Fruit fly (Drosophila melanogaster) whole organism, embryonic: ENCODE results near the gene Tfb4.
A peak's percentile ranks its signal among the peaks of the same experiment; 100 is the strongest.

Experiments used
- ATbp ChIP-seq: fragments of 200-800 bp; sonication (Bioruptor generic); optimal IDR thresholded peaks from 2 replicates; lab custom pipeline; 2017; ENCODE audit warnings: missing biosample characterization, mild to moderate bottlenecking, missing genetic modification characterization, missing genetic modification reagents
- BEAF-32 ChIP-seq: fragments of 200-800 bp; sonication (Bioruptor generic); optimal IDR thresholded peaks from 3 replicates; lab custom pipeline; 2017; ENCODE audit warnings: missing biosample characterization, missing genetic modification characterization, mild to moderate bottlenecking, moderate library complexity, missing genetic modification reagents
- C15 ChIP-seq: fragments of 200-800 bp; sonication (Bioruptor generic); IDR thresholded peaks from 3 replicates; pipeline ENCODE4 v1.3.6; 2022; ENCODE audit warnings: missing biosample characterization, missing genetic modification characterization
- CG1024 ChIP-seq: fragments of 200-800 bp; sonication (Bioruptor generic); IDR thresholded peaks from 2 replicates; pipeline ENCODE4 v1.3.6; 2022; ENCODE audit warnings: missing biosample characterization, missing genetic modification characterization
- CG10462 ChIP-seq: fragments of 200-800 bp; sonication (Bioruptor generic); optimal IDR thresholded peaks from 2 replicates; lab custom pipeline; 2016; ENCODE audit warnings: missing biosample characterization, missing genetic modification characterization
- CG15073 ChIP-seq: fragments of 200-800 bp; sonication (Bioruptor generic); optimal IDR thresholded peaks from 2 replicates; lab custom pipeline; 2016; ENCODE audit warnings: missing biosample characterization, missing genetic modification characterization
- CG1529 ChIP-seq: fragments of 200-800 bp; sonication (Bioruptor generic); optimal IDR thresholded peaks from 3 replicates; lab custom pipeline; 2018; ENCODE audit warnings: missing biosample characterization, missing genetic modification characterization
- CG1602 ChIP-seq: fragments of 200-800 bp; sonication (Bioruptor generic); optimal IDR thresholded peaks from 3 replicates; lab custom pipeline; 2016; ENCODE audit warnings: missing biosample characterization, missing genetic modification characterization
- CG1647 ChIP-seq: fragments of 200-800 bp; sonication (Bioruptor generic); optimal IDR thresholded peaks from 3 replicates; lab custom pipeline; 2016; ENCODE audit warnings: missing biosample characterization, missing genetic modification characterization
- CG18262 ChIP-seq: fragments of 200-800 bp; optimal IDR thresholded peaks from 3 replicates; lab custom pipeline; 2019; ENCODE audit warnings: missing biosample characterization, mild to moderate bottlenecking, missing genetic modification characterization, moderate library complexity
- CG1832 ChIP-seq: fragments of 200-800 bp; sonication (Bioruptor generic); optimal IDR thresholded peaks from 2 replicates; lab custom pipeline; 2017; ENCODE audit warnings: missing biosample characterization, mild to moderate bottlenecking, missing genetic modification characterization, inconsistent platforms
- CG18619 ChIP-seq: fragments of 200-800 bp; sonication (Bioruptor generic); optimal IDR thresholded peaks from 3 replicates; lab custom pipeline; 2017; ENCODE audit warnings: missing biosample characterization, mild to moderate bottlenecking, missing genetic modification characterization
- CG31224 ChIP-seq: fragments of 200-800 bp; sonication (Bioruptor generic); IDR thresholded peaks from 2 replicates; pipeline ENCODE4 v1.3.6; 2022; ENCODE audit warnings: missing biosample characterization, missing genetic modification characterization
- CG31365 ChIP-seq: fragments of 200-800 bp; sonication (Bioruptor generic); optimal IDR thresholded peaks from 2 replicates; lab custom pipeline; 2018; ENCODE audit warnings: missing biosample characterization, mild to moderate bottlenecking, missing genetic modification characterization
- CG3163 ChIP-seq: fragments of 200-800 bp; sonication (Bioruptor generic); optimal IDR thresholded peaks from 3 replicates; lab custom pipeline; 2016; ENCODE audit warnings: missing biosample characterization, missing genetic modification characterization
- CG33213 ChIP-seq: fragments of 200-800 bp; sonication (Bioruptor generic); optimal IDR thresholded peaks from 3 replicates; lab custom pipeline; 2016; ENCODE audit warnings: missing biosample characterization, missing genetic modification characterization
- CG3407 ChIP-seq: fragments of 200-800 bp; sonication (Bioruptor generic); optimal IDR thresholded peaks from 2 replicates; lab custom pipeline; 2018; ENCODE audit warnings: missing biosample characterization, mild to moderate bottlenecking, missing genetic modification characterization
- CG4360 ChIP-seq: fragments of 200-800 bp; sonication (Bioruptor generic); IDR thresholded peaks from 2 replicates; pipeline ENCODE4 v1.3.6; 2022; ENCODE audit warnings: missing biosample characterization, missing genetic modification characterization
- CG4404 ChIP-seq: fragments of 200-800 bp; sonication (Bioruptor generic); IDR thresholded peaks from 2 replicates; pipeline ENCODE4 v1.3.6; 2022; ENCODE audit warnings: missing biosample characterization, missing genetic modification characterization
- CG5245 ChIP-seq: fragments of 200-800 bp; sonication (Bioruptor generic); optimal IDR thresholded peaks from 3 replicates; lab custom pipeline; 2016; ENCODE audit warnings: missing biosample characterization, missing genetic modification characterization
- CG6689 ChIP-seq: fragments of 200-800 bp; sonication (Bioruptor generic); IDR thresholded peaks from 2 replicates; pipeline ENCODE4 v1.3.6; 2022; ENCODE audit warnings: missing biosample characterization, missing genetic modification characterization
- CG6813 ChIP-seq: fragments of 200-800 bp; sonication (Bioruptor generic); optimal IDR thresholded peaks from 2 replicates; lab custom pipeline; 2017; ENCODE audit warnings: missing biosample characterization, missing genetic modification characterization, mild to moderate bottlenecking, moderate library complexity, missing genetic modification reagents
- CG7357 ChIP-seq: fragments of 200-800 bp; sonication (Bioruptor generic); IDR thresholded peaks from 3 replicates; pipeline ENCODE4 v1.3.6; 2022; ENCODE audit warnings: missing biosample characterization, missing genetic modification characterization
- CG8281 ChIP-seq: fragments of 200-800 bp; sonication (Bioruptor generic); optimal IDR thresholded peaks from 2 replicates; lab custom pipeline; 2018; ENCODE audit warnings: missing biosample characterization, mild to moderate bottlenecking, missing genetic modification characterization, moderate library complexity
- CHES-1-like ChIP-seq: fragments of 200-800 bp; sonication (Bioruptor generic); optimal IDR thresholded peaks from 2 replicates; lab custom pipeline; 2016; ENCODE audit warnings: missing biosample characterization, missing genetic modification characterization
- CTCF ChIP-seq: fragments of 200-800 bp; sonication (Bioruptor generic); optimal IDR thresholded peaks from 2 replicates; lab custom pipeline; 2017; ENCODE audit warnings: missing biosample characterization, mild to moderate bottlenecking, missing genetic modification characterization, moderate library complexity
- CrebB ChIP-seq: fragments of 200-800 bp; sonication (Bioruptor generic); optimal IDR thresholded peaks from 3 replicates; lab custom pipeline; 2018; ENCODE audit warnings: missing biosample characterization, mild to moderate bottlenecking, missing genetic modification characterization
- Elba2 ChIP-seq: fragments of 200-800 bp; sonication (Bioruptor generic); optimal IDR thresholded peaks from 3 replicates; lab custom pipeline; 2016; ENCODE audit warnings: missing biosample characterization, missing genetic modification characterization
- Lhr ChIP-seq: fragments of 200-800 bp; sonication (Bioruptor generic); optimal IDR thresholded peaks from 3 replicates; lab custom pipeline; 2017; ENCODE audit warnings: mild to moderate bottlenecking, missing biosample characterization, missing genetic modification reagents, missing genetic modification characterization
- MBD-R2 ChIP-seq: fragments of 200-800 bp; sonication (Bioruptor generic); IDR thresholded peaks from 2 replicates; pipeline ENCODE4 v1.3.6; 2022; ENCODE audit warnings: missing biosample characterization, missing genetic modification characterization
- Med ChIP-seq: fragments of 200-800 bp; sonication (Bioruptor generic); peaks from one replicate; lab custom pipeline; 2016; ENCODE audit warnings: missing biosample characterization, missing genetic modification characterization, mild to moderate bottlenecking, inconsistent platforms, moderate library complexity
- Poxn ChIP-seq: fragments of 200-800 bp; sonication (Bioruptor generic); IDR thresholded peaks from 2 replicates; pipeline ENCODE4 v1.3.6; 2022; ENCODE audit warnings: missing biosample characterization, missing genetic modification characterization
- Sin3A ChIP-seq: fragments of >200 bp; optimal IDR thresholded peaks from 2 replicates; lab custom pipeline; 2018
- TFAM ChIP-seq: fragments of 200-800 bp; sonication (Bioruptor generic); optimal IDR thresholded peaks from 2 replicates; lab custom pipeline; 2017; ENCODE audit warnings: missing biosample characterization, missing genetic modification characterization, inconsistent platforms
- ap ChIP-seq: fragments of 200-800 bp; sonication (Bioruptor generic); IDR thresholded peaks from 2 replicates; pipeline ENCODE4 v1.3.6; 2022; ENCODE audit warnings: missing biosample characterization, missing genetic modification characterization
- bbx ChIP-seq: fragments of 200-800 bp; sonication (Bioruptor generic); IDR thresholded peaks from 2 replicates; pipeline ENCODE4 v1.3.6; 2022; ENCODE audit warnings: missing biosample characterization, missing genetic modification characterization; ENCODE audit not compliant: partially characterized antibody
- ems ChIP-seq: fragments of 200-800 bp; sonication (Bioruptor generic); optimal IDR thresholded peaks from 3 replicates; lab custom pipeline; 2016; ENCODE audit warnings: missing biosample characterization, missing genetic modification characterization
- ewg ChIP-seq: fragments of 200-800 bp; sonication (Bioruptor generic); optimal IDR thresholded peaks from 3 replicates; lab custom pipeline; 2017; ENCODE audit warnings: mild to moderate bottlenecking, missing biosample characterization, missing genetic modification reagents, missing genetic modification characterization
- fd3F ChIP-seq: fragments of 200-800 bp; sonication (Bioruptor generic); optimal IDR thresholded peaks from 2 replicates; lab custom pipeline; 2018; ENCODE audit warnings: missing biosample characterization, mild to moderate bottlenecking, missing genetic modification characterization, moderate library complexity
- hbn ChIP-seq: fragments of 200-800 bp; sonication (Bioruptor generic); IDR thresholded peaks from 2 replicates; pipeline ENCODE4 v1.3.6; 2022; ENCODE audit warnings: missing biosample characterization, missing genetic modification characterization; ENCODE audit not compliant: partially characterized antibody
- mld ChIP-seq: fragments of 200-800 bp; sonication (Bioruptor generic); IDR thresholded peaks from 3 replicates; pipeline ENCODE4 v1.3.6; 2022; ENCODE audit warnings: missing biosample characterization, missing genetic modification characterization; ENCODE audit not compliant: partially characterized antibody
- pho ChIP-seq: fragments of 200-800 bp; sonication (Bioruptor generic); optimal IDR thresholded peaks from 2 replicates; lab custom pipeline; 2016; ENCODE audit warnings: missing biosample characterization, missing genetic modification characterization
- pros ChIP-seq: fragments of 200-800 bp; sonication (Bioruptor generic); optimal IDR thresholded peaks from 3 replicates; lab custom pipeline; 2019; ENCODE audit warnings: missing biosample characterization, mild to moderate bottlenecking, missing genetic modification characterization, moderate library complexity
- rib ChIP-seq: fragments of 200-800 bp; sonication (Bioruptor generic); IDR thresholded peaks from 2 replicates; pipeline ENCODE4 v1.3.6; 2022; ENCODE audit warnings: missing biosample characterization, missing genetic modification characterization
- sd ChIP-seq: fragments of 200-800 bp; sonication (Bioruptor generic); optimal IDR thresholded peaks from 3 replicates; lab custom pipeline; 2018; ENCODE audit warnings: missing biosample characterization, mild to moderate bottlenecking, missing genetic modification characterization, moderate library complexity
- shn ChIP-seq: fragments of 200-800 bp; sonication (Bioruptor generic); optimal IDR thresholded peaks from 3 replicates; lab custom pipeline; 2016; ENCODE audit warnings: missing biosample characterization, missing genetic modification characterization
- sqz ChIP-seq: fragments of 200-800 bp; sonication (Bioruptor generic); optimal IDR thresholded peaks from 3 replicates; lab custom pipeline; 2018; ENCODE audit warnings: missing biosample characterization, mild to moderate bottlenecking, missing genetic modification characterization
- stwl ChIP-seq: fragments of 200-800 bp; sonication (Bioruptor generic); optimal IDR thresholded peaks from 3 replicates; lab custom pipeline; 2018; ENCODE audit warnings: missing biosample characterization, mild to moderate bottlenecking, missing genetic modification characterization, moderate library complexity
- sug ChIP-seq: fragments of 200-800 bp; optimal IDR thresholded peaks from 2 replicates; lab custom pipeline; 2019; ENCODE audit warnings: missing biosample characterization, mild to moderate bottlenecking, missing genetic modification characterization, moderate library complexity
- tgo ChIP-seq: fragments of 200-800 bp; sonication (Bioruptor generic); IDR thresholded peaks from 3 replicates; pipeline ENCODE4 v1.3.6; 2022; ENCODE audit warnings: missing biosample characterization, missing genetic modification characterization
- tll ChIP-seq, 2 experiments: fragments of 200-800 bp in 1 of 2; fragments of >200 bp in 1 of 2; sonication (Bioruptor generic) in 1 of 2; optimal IDR thresholded peaks; 2 replicates each; lab custom pipeline; 2017 to 2019; ENCODE audit warnings: missing biosample characterization in 2 of 2, missing genetic modification characterization in 2 of 2, mild to moderate bottlenecking in 1 of 2, moderate library complexity in 1 of 2

Tfb4 gene

DNA sequence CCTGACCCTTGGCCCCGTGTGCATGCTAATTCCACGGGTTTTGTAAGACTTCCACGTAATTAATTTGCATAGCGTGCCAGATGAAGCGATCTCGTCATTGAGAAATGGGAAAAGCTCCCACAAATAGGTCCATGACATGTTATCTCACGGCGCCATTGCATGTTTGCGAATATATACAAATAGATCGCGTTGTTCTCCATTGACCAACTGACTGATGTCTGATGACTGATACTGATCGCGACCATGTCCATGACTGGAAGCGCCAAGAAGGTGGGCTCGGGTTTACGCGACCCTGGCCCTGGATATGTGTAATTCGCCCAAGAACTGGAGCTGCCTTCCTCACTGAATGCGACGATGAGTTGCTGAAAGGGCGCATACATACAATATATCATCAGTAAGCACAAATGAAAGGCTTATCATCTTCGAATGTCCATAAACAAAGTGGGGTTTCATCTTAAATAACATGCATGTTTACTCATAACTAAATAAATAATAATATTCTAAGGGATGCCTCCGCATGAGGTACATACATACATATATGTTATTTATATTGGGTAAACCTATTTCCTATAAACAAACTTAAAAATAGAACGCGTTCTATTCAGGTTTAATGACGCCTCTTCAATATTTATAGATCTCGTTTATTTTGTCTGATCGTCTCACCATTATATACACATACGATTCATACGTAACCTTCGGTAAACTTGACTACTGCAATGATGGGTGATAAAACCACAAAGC, 27.2 kb downstream of the Tfb4 start (continued):
- TF ChIP-seq Lhr (GFP tag; lab: Kevin White, UChicago) = peak; percentile 52
- TF ChIP-seq pho (GFP tag; lab: Kevin White, UChicago) = no peak
- no peak for TF ChIP-seq BEAF-32 (GFP tag; lab: Kevin White, UChicago)
- peak; percentile 21 for TF ChIP-seq CG5245 (GFP tag; lab: Kevin White, UChicago)
- no peak for TF ChIP-seq MBD-R2 (GFP tag; lab: Robert Waterston, UW)
- TF ChIP-seq CrebB = no peak
- no peak for TF ChIP-seq stwl (tag; lab: Kevin White, UChicago)
- peak; percentile 24 for TF ChIP-seq ewg (GFP tag; lab: Kevin White, UChicago)
- peak; percentile 80 for TF ChIP-seq Med (GFP tag; lab: Kevin White, UChicago)
- peak; percentile 64 for TF ChIP-seq CG1529 (GFP tag; lab: Kevin White, UChicago)
- no peak for TF ChIP-seq fd3F (GFP tag; lab: Kevin White, UChicago)
- TF ChIP-seq CG7357 = no peak
- TF ChIP-seq CG3407 = peak; percentile 77
- TF ChIP-seq sqz (GFP tag; lab: Kevin White, UChicago) = no peak
- peak; percentile 21; the same call in 1 of the 2 replicates for TF ChIP-seq CG4360 (GFP tag; lab: Robert Waterston, UW)
- no peak for TF ChIP-seq Elba2 (GFP tag; lab: Kevin White, UChicago)
- no peak for TF ChIP-seq CG31224 (GFP tag; lab: Robert Waterston, UW)
- peak; percentile 10 for TF ChIP-seq sd (tag; lab: Kevin White, UChicago)
- no peak for TF ChIP-seq ems (GFP tag; lab: Kevin White, UChicago)
- no peak for TF ChIP-seq sug (tag; lab: Kevin White, UChicago)
- TF ChIP-seq CG33213 (GFP tag; lab: Kevin White, UChicago) = no peak
- peak; percentile 68 for TF ChIP-seq CG18262 (tag; lab: Kevin White, UChicago)
- TF ChIP-seq TFAM (GFP tag; lab: Kevin White, UChicago) = no peak
- no peak for TF ChIP-seq CG1647 (GFP tag; lab: Kevin White, UChicago)
- no peak for TF ChIP-seq hbn (GFP tag; lab: Robert Waterston, UW)
- no peak for TF ChIP-seq bbx (GFP tag; lab: Robert Waterston, UW)
- TF ChIP-seq CG18619 (GFP tag; lab: Kevin White, UChicago) = peak; percentile 20
- no peak for TF ChIP-seq CG1832 (GFP tag; lab: Kevin White, UChicago)
- TF ChIP-seq CG1602 (GFP tag; lab: Kevin White, UChicago) = peak; percentile 44
- no peak for TF ChIP-seq CG3163 (GFP tag; lab: Kevin White, UChicago)
- TF ChIP-seq CHES-1-like (GFP tag; lab: Kevin White, UChicago) = no peak
- TF ChIP-seq CG6689 (GFP tag; lab: Robert Waterston, UW) = no peak
- TF ChIP-seq tgo (GFP tag; lab: Robert Waterston, UW) = no peak
- peak; percentile 86 for TF ChIP-seq ATbp (GFP tag; lab: Kevin White, UChicago)
- peak; percentile 1 for TF ChIP-seq CG31365 (tag; lab: Kevin White, UChicago)
- TF ChIP-seq pros = no peak
- no peak for TF ChIP-seq rib
- no peak for TF ChIP-seq shn (GFP tag; lab: Kevin White, UChicago)
- no peak for TF ChIP-seq CG15073 (GFP tag; lab: Kevin White, UChicago)
- no peak for TF ChIP-seq tll (GFP tag; optimal IDR thresholded peaks at IDR 0.05; lab: Kevin White, UChicago)
- TF ChIP-seq ap (GFP tag; lab: Robert Waterston, UW) = no peak
- TF ChIP-seq CG4404 (GFP tag; lab: Robert Waterston, UW) = no peak
- no peak for TF ChIP-seq mld
- TF ChIP-seq CG8281 (tag; lab: Kevin White, UChicago) = peak; percentile 27
- no peak for TF ChIP-seq CG1024
- TF ChIP-seq CTCF = no peak
- no peak for TF ChIP-seq Poxn (GFP tag; lab: Robert Waterston, UW)
- TF ChIP-seq CG10462 (GFP tag; lab: Kevin White, UChicago) = no peak
- TF ChIP-seq CG6813 (GFP tag; lab: Kevin White, UChicago) = peak; percentile 74
- no peak for TF ChIP-seq C15 (GFP tag; lab: Robert Waterston, UW)
- no peak for TF ChIP-seq Sin3A (lab: Kevin White, UChicago)
